Worm (Caenorhabditis elegans): ENCODE data around the gene ctg-2.

ctg-2 gene

DNA sequence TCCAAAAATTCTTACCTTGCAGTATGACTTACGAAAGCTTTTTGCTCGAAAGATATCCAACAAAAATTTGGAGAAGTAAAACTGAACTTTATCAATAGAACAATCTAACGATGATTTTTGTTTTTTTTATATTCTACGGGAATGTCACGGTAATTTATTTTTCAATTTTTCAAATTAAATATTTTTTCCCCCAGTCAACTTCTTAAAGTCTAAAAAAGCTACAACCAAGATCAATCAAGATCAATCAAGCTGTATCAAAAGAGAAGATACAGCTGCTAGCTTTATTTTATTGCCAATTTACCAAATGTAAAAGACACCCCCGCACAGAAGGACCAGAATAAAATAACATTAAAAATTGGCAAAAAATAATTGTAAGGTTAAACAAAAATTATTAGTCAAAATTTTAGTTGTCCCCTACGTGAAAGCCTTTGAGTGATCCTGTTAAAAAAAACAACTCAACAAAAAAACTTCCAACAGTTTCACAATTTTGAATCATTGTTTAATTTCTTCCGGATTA, 39.5 kb upstream of the ctg-2 start, which contains the start of the genes M05D6.1 and M05D6.3:
M05D6.1 (minus strand) TSS at position 101 of the 517 bp plus-strand sequence.
M05D6.3 (plus strand) TSS at position 467 of the 517 bp plus-strand sequence.
- TF ChIP-seq alr-1 (tag; optimal IDR thresholded peaks at IDR 0.05), result no peak
- TF ChIP-seq blmp-1 (tag; optimal IDR thresholded peaks at IDR 0.05; ENCODE audit: insufficient read depth), result no peak
- TF ChIP-seq sem-4 (tag; optimal IDR thresholded peaks at IDR 0.05), result no peak
- TF ChIP-seq mdl-1 (tag; optimal IDR thresholded peaks at IDR 0.05), result no peak
- TF ChIP-seq ama-1 (optimal IDR thresholded peaks at IDR 0.05), result no peak
- no peak for TF ChIP-seq R02D3.7 (tag; optimal IDR thresholded peaks at IDR 0.05)
- TF ChIP-seq lin-13 (GFP tag; optimal IDR thresholded peaks at IDR 0.05), result no peak
- no peak for TF ChIP-seq gmeb-1 (tag; optimal IDR thresholded peaks at IDR 0.05)
- TF ChIP-seq lin-39 (tag; optimal IDR thresholded peaks at IDR 0.05), result no peak
- TF ChIP-seq C34F6.9 (tag; optimal IDR thresholded peaks at IDR 0.05), result no peak
- TF ChIP-seq unc-39 (tag; optimal IDR thresholded peaks at IDR 0.05), result no peak
- no peak for TF ChIP-seq egl-27 (tag; optimal IDR thresholded peaks at IDR 0.05)

DNA sequence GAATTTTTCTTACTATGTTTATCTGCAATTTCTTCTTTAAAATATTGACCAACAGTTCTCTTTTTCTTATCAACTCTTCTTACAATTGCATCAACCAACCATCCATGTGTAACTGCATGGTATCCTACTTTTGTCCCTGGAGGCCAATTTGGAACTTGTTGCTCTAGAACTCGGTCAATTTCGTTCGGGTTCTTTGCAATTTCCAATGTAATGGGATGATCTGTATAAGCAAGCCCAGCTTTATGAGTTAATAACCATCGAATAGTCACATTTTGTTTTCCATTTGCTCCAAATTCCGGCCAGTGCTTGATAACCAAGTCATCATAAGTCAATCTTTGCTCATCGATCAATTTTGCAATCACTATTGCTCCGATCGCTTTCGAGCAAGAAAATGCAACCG, 35.5 kb upstream of the ctg-2 start:
- TF ChIP-seq peb-1 (tag; optimal IDR thresholded peaks at IDR 0.05) (no peak), nhr-77 (tag; optimal IDR thresholded peaks at IDR 0.05) (no peak), elt-1 (tag; optimal IDR thresholded peaks at IDR 0.05) (no peak), unc-62 (GFP tag; optimal IDR thresholded peaks at IDR 0.05) (no peak), ama-1 (optimal IDR thresholded peaks at IDR 0.05) (peak; percentile 70)

DNA sequence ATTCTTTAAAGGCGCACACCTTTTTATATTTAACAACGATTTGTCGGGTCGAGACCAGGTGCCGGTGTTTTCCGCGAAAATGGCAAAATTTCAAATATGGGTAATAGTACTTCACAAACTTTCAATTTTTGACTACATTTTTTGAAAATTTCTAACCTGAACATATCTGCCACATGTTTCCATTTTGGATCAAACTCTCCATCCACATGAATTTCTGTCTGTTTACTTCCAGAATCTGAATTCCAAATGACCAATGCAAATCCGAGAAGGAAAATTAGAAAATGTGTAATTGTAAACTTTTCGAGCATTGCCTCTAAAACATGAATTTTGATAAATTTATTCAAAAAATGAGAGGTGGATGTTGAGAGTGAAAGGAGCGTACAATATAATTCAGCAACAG, 34.7 kb upstream of the ctg-2 start, which contains the start of gene lact-4:
lact-4 (minus strand) TSS at position 313 of the 400 bp plus-strand sequence.
- TF ChIP-seq crh-2 (tag; optimal IDR thresholded peaks at IDR 0.05), result no peak
- TF ChIP-seq fos-1 (tag; optimal IDR thresholded peaks at IDR 0.05), result no peak
- no peak for TF ChIP-seq nhr-25 (tag; optimal IDR thresholded peaks at IDR 0.05)
- no peak for TF ChIP-seq nhr-129 (tag; optimal IDR thresholded peaks at IDR 0.05)
- no peak for TF ChIP-seq ZK546.5 (tag; optimal IDR thresholded peaks at IDR 0.05)
- TF ChIP-seq nhr-12 (tag; optimal IDR thresholded peaks at IDR 0.05), result no peak
- TF ChIP-seq unc-55 (GFP tag; optimal IDR thresholded peaks at IDR 0.05), result no peak
- no peak for TF ChIP-seq blmp-1 (tag; optimal IDR thresholded peaks at IDR 0.05; ENCODE audit: insufficient read depth)
- TF ChIP-seq nhr-11 (tag; optimal IDR thresholded peaks at IDR 0.05), result no peak
- no peak for TF ChIP-seq nhr-77 (tag; optimal IDR thresholded peaks at IDR 0.05)
- TF ChIP-seq elt-3 (tag; optimal IDR thresholded peaks at IDR 0.05), result no peak
- no peak for TF ChIP-seq skn-1 (tag; optimal IDR thresholded peaks at IDR 0.05)

DNA sequence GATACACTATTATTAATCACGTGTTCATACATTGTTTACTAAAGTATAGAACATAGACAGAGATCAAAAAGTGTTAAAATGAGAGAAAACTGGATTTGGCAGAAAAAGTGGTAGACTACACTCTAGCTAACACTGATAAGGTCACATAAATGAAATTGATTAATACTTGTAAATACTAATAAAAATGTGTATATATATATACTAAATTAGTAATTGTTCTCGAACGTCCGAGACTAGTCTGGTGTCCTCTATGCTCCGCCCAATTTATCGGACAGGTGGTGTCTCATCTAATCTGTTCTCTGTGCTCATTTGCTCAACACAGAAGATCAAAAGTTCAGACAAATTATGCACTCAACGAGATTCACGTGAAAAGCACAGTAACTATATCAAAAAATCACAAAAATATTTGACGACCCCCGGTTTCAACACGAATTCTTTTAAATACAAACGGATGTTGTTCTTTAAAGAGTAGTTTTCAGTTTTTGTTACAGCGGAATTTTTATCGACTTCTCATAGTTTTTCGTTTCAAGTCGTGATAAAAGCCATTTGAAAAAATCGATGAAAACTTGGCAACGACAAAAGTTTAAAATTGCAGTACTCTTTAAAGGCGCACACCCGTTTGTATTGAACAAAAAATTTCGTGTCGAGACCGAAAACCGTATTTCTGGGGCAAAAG, 33.7 kb upstream of the ctg-2 start:
- TF ChIP-seq crh-2 (tag; optimal IDR thresholded peaks at IDR 0.05) (peak; percentile 2), fos-1 (tag; optimal IDR thresholded peaks at IDR 0.05) (peak; percentile 5), C34F6.9 (tag; optimal IDR thresholded peaks at IDR 0.05) (peak; percentile 41), lin-13 (GFP tag; optimal IDR thresholded peaks at IDR 0.05) (no peak), elt-1 (tag; optimal IDR thresholded peaks at IDR 0.05) (no peak), lin-39 (tag; optimal IDR thresholded peaks at IDR 0.05) (no peak), nhr-129 (tag; optimal IDR thresholded peaks at IDR 0.05) (peak; percentile 29), F13H6.1 (tag; optimal IDR thresholded peaks at IDR 0.05) (peak; percentile 4), lsy-2 (tag; optimal IDR thresholded peaks at IDR 0.05) (peak in 1 of 2 experiments; percentile 24), ztf-4 (tag; optimal IDR thresholded peaks at IDR 0.05) (peak; percentile 58), mbf-1 (tag; optimal IDR thresholded peaks at IDR 0.05) (no peak), sma-9 (GFP tag; optimal IDR thresholded peaks at IDR 0.05) (peak; percentile 68), sma-9 (tag; optimal IDR thresholded peaks at IDR 0.05) (no peak), nhr-12 (tag; optimal IDR thresholded peaks at IDR 0.05) (no peak), nhr-25 (tag; optimal IDR thresholded peaks at IDR 0.05) (no peak)

DNA sequence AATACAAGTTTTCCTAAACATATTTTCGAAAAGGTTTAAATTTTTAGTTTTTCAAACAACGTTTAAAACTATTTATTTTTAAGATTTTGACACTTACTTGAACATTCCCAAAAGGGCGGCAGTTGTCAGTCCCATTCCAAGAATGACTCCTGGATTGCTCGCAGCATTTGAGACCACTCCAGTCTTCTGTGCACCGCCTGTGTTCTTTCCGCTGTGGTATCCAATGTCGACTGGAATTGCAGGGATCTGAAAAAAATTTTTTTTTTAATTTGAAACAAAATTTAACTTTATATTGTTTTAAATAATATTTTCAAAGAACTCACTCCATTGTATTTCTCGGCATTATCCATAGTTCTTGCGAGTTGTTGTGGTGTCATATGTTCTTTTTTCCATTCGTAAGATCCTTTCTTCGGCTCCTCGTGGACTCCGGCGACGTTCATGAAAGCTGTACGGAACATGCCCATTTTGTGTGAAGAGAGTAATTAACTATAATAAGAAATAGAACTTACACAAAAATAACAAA, 33.1 kb upstream of the ctg-2 start, which contains the start of gene M05D6.5:
M05D6.5 (minus strand) TSS at position 473 of the 523 bp plus-strand sequence.
- no peak for TF ChIP-seq sem-4 (tag; optimal IDR thresholded peaks at IDR 0.05)
- no peak for TF ChIP-seq elt-1 (tag; optimal IDR thresholded peaks at IDR 0.05)
- TF ChIP-seq blmp-1 (tag; optimal IDR thresholded peaks at IDR 0.05; ENCODE audit: insufficient read depth), result no peak
- TF ChIP-seq aly-2 (tag; optimal IDR thresholded peaks at IDR 0.05), result no peak
- no peak for TF ChIP-seq fos-1 (tag; optimal IDR thresholded peaks at IDR 0.05)
- TF ChIP-seq mab-5 (tag; optimal IDR thresholded peaks at IDR 0.05), result no peak
- no peak for TF ChIP-seq elt-3 (tag; optimal IDR thresholded peaks at IDR 0.05)
- TF ChIP-seq nhr-23 (tag; optimal IDR thresholded peaks at IDR 0.05), result no peak
- TF ChIP-seq ztf-4 (tag; optimal IDR thresholded peaks at IDR 0.05), result peak; percentile 67
- TF ChIP-seq ceh-82 (tag; optimal IDR thresholded peaks at IDR 0.05), result no peak
- TF ChIP-seq Y55F3AM.14 (GFP tag; optimal IDR thresholded peaks at IDR 0.05), result no peak
- peak; percentile 20 for TF ChIP-seq ama-1 (optimal IDR thresholded peaks at IDR 0.05)

Measured in whole organism, L2 larva.